Fruit fly (Drosophila melanogaster) whole organism, embryonic: ENCODE data around the gene CG31404.

Source experiments
- B-H1 ChIP-seq: fragments of 200-800 bp; sonication (Bioruptor generic); IDR thresholded peaks from 3 replicates; pipeline ENCODE4 v1.3.6; 2022; ENCODE audit warnings: missing biosample characterization, missing genetic modification characterization
- CG10431 ChIP-seq: fragments of 200-800 bp; sonication (Bioruptor generic); optimal IDR thresholded peaks from 3 replicates; lab custom pipeline; 2018; ENCODE audit warnings: missing biosample characterization, mild to moderate bottlenecking, missing genetic modification characterization
- CG11093 ChIP-seq: fragments of 200-800 bp; sonication (Bioruptor generic); IDR thresholded peaks from 3 replicates; pipeline ENCODE4 v1.3.6; 2022; ENCODE audit warnings: missing biosample characterization, missing genetic modification characterization
- CG12219 ChIP-seq: fragments of 200-800 bp; sonication (Bioruptor generic); optimal IDR thresholded peaks from 3 replicates; lab custom pipeline; 2018; ENCODE audit warnings: missing biosample characterization, mild to moderate bottlenecking, missing genetic modification characterization
- CG12299 ChIP-seq: fragments of 200-800 bp; sonication (Bioruptor generic); optimal IDR thresholded peaks from 2 replicates; lab custom pipeline; 2018; ENCODE audit warnings: missing biosample characterization, mild to moderate bottlenecking, missing genetic modification characterization
- CG13123 ChIP-seq: fragments of 200-800 bp; sonication (Bioruptor generic); optimal IDR thresholded peaks from 2 replicates; lab custom pipeline; 2016; ENCODE audit warnings: missing biosample characterization, missing genetic modification characterization
- CG13424 ChIP-seq: fragments of 200-800 bp; sonication (Bioruptor generic); optimal IDR thresholded peaks from 2 replicates; lab custom pipeline; 2019; ENCODE audit warnings: missing biosample characterization, mild to moderate bottlenecking, missing genetic modification characterization, moderate library complexity
- CG14441 ChIP-seq: fragments of 200-800 bp; sonication (Bioruptor generic); IDR thresholded peaks from 2 replicates; pipeline ENCODE4 v1.3.6; 2022; ENCODE audit warnings: missing biosample characterization, missing genetic modification characterization
- CG17385 ChIP-seq: fragments of 200-800 bp; sonication (Bioruptor generic); optimal IDR thresholded peaks from 3 replicates; lab custom pipeline; 2018; ENCODE audit warnings: missing biosample characterization, mild to moderate bottlenecking, missing genetic modification characterization
- CG2120 ChIP-seq: fragments of 200-800 bp; sonication (Bioruptor generic); optimal IDR thresholded peaks from 3 replicates; lab custom pipeline; 2016; ENCODE audit warnings: missing biosample characterization, missing genetic modification characterization
- CG2199 ChIP-seq: fragments of 200-800 bp; sonication (Bioruptor generic); IDR thresholded peaks from 3 replicates; pipeline ENCODE4 v1.3.6; 2022; ENCODE audit warnings: missing biosample characterization, missing genetic modification characterization
- CG3995 ChIP-seq: fragments of 200-800 bp; sonication (Bioruptor generic); optimal IDR thresholded peaks from 3 replicates; lab custom pipeline; 2016; ENCODE audit warnings: missing biosample characterization, missing genetic modification characterization
- CG4360 ChIP-seq: fragments of 200-800 bp; sonication (Bioruptor generic); IDR thresholded peaks from 2 replicates; pipeline ENCODE4 v1.3.6; 2022; ENCODE audit warnings: missing biosample characterization, missing genetic modification characterization
- CG4404 ChIP-seq: fragments of 200-800 bp; sonication (Bioruptor generic); IDR thresholded peaks from 2 replicates; pipeline ENCODE4 v1.3.6; 2022; ENCODE audit warnings: missing biosample characterization, missing genetic modification characterization
- CG6654 ChIP-seq: fragments of 200-800 bp; sonication (Bioruptor generic); optimal IDR thresholded peaks from 2 replicates; lab custom pipeline; 2017; ENCODE audit warnings: missing biosample characterization, mild to moderate bottlenecking, missing genetic modification characterization
- CG6813 ChIP-seq: fragments of 200-800 bp; sonication (Bioruptor generic); optimal IDR thresholded peaks from 2 replicates; lab custom pipeline; 2017; ENCODE audit warnings: missing biosample characterization, missing genetic modification characterization, mild to moderate bottlenecking, moderate library complexity, missing genetic modification reagents
- CG7357 ChIP-seq: fragments of 200-800 bp; sonication (Bioruptor generic); IDR thresholded peaks from 3 replicates; pipeline ENCODE4 v1.3.6; 2022; ENCODE audit warnings: missing biosample characterization, missing genetic modification characterization
- CG7372 ChIP-seq: fragments of 200-800 bp; sonication (Bioruptor generic); IDR thresholded peaks from 2 replicates; pipeline ENCODE4 v1.3.6; 2022; ENCODE audit warnings: missing biosample characterization, missing genetic modification characterization
- CG7556 ChIP-seq: fragments of 200-800 bp; sonication (Bioruptor generic); optimal IDR thresholded peaks from 2 replicates; lab custom pipeline; 2017; ENCODE audit warnings: missing biosample characterization, mild to moderate bottlenecking, missing genetic modification characterization
- CG8089 ChIP-seq: fragments of 200-800 bp; sonication (Bioruptor generic); optimal IDR thresholded peaks from 3 replicates; lab custom pipeline; 2016; ENCODE audit warnings: missing biosample characterization, missing genetic modification characterization
- CG9215 ChIP-seq: fragments of 200-800 bp; sonication (Bioruptor generic); IDR thresholded peaks from 2 replicates; pipeline ENCODE4 v1.3.6; 2022; ENCODE audit warnings: missing biosample characterization, missing genetic modification characterization
- CG9437 ChIP-seq: fragments of 200-800 bp; sonication (Bioruptor generic); optimal IDR thresholded peaks from 2 replicates; lab custom pipeline; 2018; ENCODE audit warnings: missing biosample characterization, mild to moderate bottlenecking, missing genetic modification characterization
- CG9817 ChIP-seq: fragments of 200-800 bp; sonication (Bioruptor generic); optimal IDR thresholded peaks from 2 replicates; lab custom pipeline; 2018; ENCODE audit warnings: missing biosample characterization, mild to moderate bottlenecking, missing genetic modification characterization, moderate library complexity
- CrebB ChIP-seq: fragments of 200-800 bp; sonication (Bioruptor generic); optimal IDR thresholded peaks from 3 replicates; lab custom pipeline; 2018; ENCODE audit warnings: missing biosample characterization, mild to moderate bottlenecking, missing genetic modification characterization
- Dll ChIP-seq: fragments of 200-800 bp; sonication (Bioruptor generic); IDR thresholded peaks from 4 replicates; pipeline ENCODE4 v1.3.6; 2022; ENCODE audit warnings: missing biosample characterization, missing genetic modification characterization; ENCODE audit not compliant: partially characterized antibody
- Fer2 ChIP-seq: fragments of 200-800 bp; sonication (Bioruptor generic); optimal IDR thresholded peaks from 2 replicates; lab custom pipeline; 2018; ENCODE audit warnings: missing biosample characterization, mild to moderate bottlenecking, missing genetic modification characterization, moderate library complexity
- Jarid2 ChIP-seq: fragments of 200-800 bp; sonication (Bioruptor generic); optimal IDR thresholded peaks from 3 replicates; lab custom pipeline; 2017; ENCODE audit warnings: mild to moderate bottlenecking, missing biosample characterization, missing genetic modification reagents, missing genetic modification characterization
- Max ChIP-seq: fragments of 200-800 bp; sonication (Bioruptor generic); optimal IDR thresholded peaks from 2 replicates; lab custom pipeline; 2016; ENCODE audit warnings: missing biosample characterization, mild to moderate bottlenecking, missing genetic modification characterization
- TFAM ChIP-seq: fragments of 200-800 bp; sonication (Bioruptor generic); optimal IDR thresholded peaks from 2 replicates; lab custom pipeline; 2017; ENCODE audit warnings: missing biosample characterization, missing genetic modification characterization, inconsistent platforms
- Vsx1 ChIP-seq: fragments of 200-800 bp; sonication (Bioruptor generic); optimal IDR thresholded peaks from 2 replicates; lab custom pipeline; 2017; ENCODE audit warnings: missing biosample characterization, mild to moderate bottlenecking, missing genetic modification characterization, missing genetic modification reagents
- amos ChIP-seq: fragments of 200-800 bp; sonication (Bioruptor generic); IDR thresholded peaks from 2 replicates; pipeline ENCODE4 v1.3.6; 2022; ENCODE audit warnings: missing biosample characterization, missing genetic modification characterization; ENCODE audit not compliant: partially characterized antibody
- ash1 ChIP-seq: fragments of 200-800 bp; sonication (Bioruptor generic); optimal IDR thresholded peaks from 2 replicates; lab custom pipeline; 2018; ENCODE audit warnings: missing biosample characterization, mild to moderate bottlenecking, missing genetic modification characterization
- br ChIP-seq: fragments of >200 bp; optimal IDR thresholded peaks from 2 replicates; lab custom pipeline; 2017
- cad ChIP-seq: fragments of >200 bp; optimal IDR thresholded peaks from 2 replicates; lab custom pipeline; 2017; ENCODE audit warnings: missing biosample characterization, missing genetic modification characterization
- caup ChIP-seq: fragments of 200-800 bp; sonication (Bioruptor generic); optimal IDR thresholded peaks from 3 replicates; lab custom pipeline; 2017; ENCODE audit warnings: missing biosample characterization, mild to moderate bottlenecking, missing genetic modification characterization, moderate library complexity; ENCODE audit not compliant: severe bottlenecking
- dm ChIP-seq: fragments of 200-800 bp; sonication (Bioruptor generic); optimal IDR thresholded peaks from 3 replicates; lab custom pipeline; 2016; ENCODE audit warnings: missing biosample characterization, missing genetic modification characterization
- emc ChIP-seq: fragments of 200-800 bp; sonication (Bioruptor generic); optimal IDR thresholded peaks from 2 replicates; lab custom pipeline; 2016; ENCODE audit warnings: missing biosample characterization, missing genetic modification characterization
- gce ChIP-seq: fragments of 200-800 bp; sonication (Bioruptor generic); IDR thresholded peaks from 3 replicates; pipeline ENCODE4 v1.3.6; 2022; ENCODE audit warnings: missing biosample characterization, missing genetic modification characterization
- ind ChIP-seq: fragments of 200-800 bp; sonication (Bioruptor generic); optimal IDR thresholded peaks from 3 replicates; lab custom pipeline; 2016; ENCODE audit warnings: missing biosample characterization, missing genetic modification characterization
- kni ChIP-seq: fragments of 200-800 bp; sonication (Bioruptor generic); optimal IDR thresholded peaks from 3 replicates; lab custom pipeline; 2017; ENCODE audit warnings: mild to moderate bottlenecking, missing biosample characterization, missing genetic modification reagents, missing genetic modification characterization
- lab ChIP-seq: fragments of 200-800 bp; sonication (Bioruptor generic); optimal IDR thresholded peaks from 3 replicates; lab custom pipeline; 2017; ENCODE audit warnings: missing biosample characterization, missing genetic modification characterization, mild to moderate bottlenecking, moderate library complexity, missing genetic modification reagents
- mld ChIP-seq: fragments of 200-800 bp; sonication (Bioruptor generic); IDR thresholded peaks from 3 replicates; pipeline ENCODE4 v1.3.6; 2022; ENCODE audit warnings: missing biosample characterization, missing genetic modification characterization; ENCODE audit not compliant: partially characterized antibody
- phol ChIP-seq: fragments of 200-800 bp; sonication (Bioruptor generic); optimal IDR thresholded peaks from 3 replicates; lab custom pipeline; 2018; ENCODE audit warnings: missing biosample characterization, mild to moderate bottlenecking, missing genetic modification characterization, moderate library complexity
- seq ChIP-seq: fragments of 200-800 bp; sonication (Bioruptor generic); IDR thresholded peaks from 2 replicates; pipeline ENCODE4 v1.3.6; 2022; ENCODE audit warnings: missing biosample characterization, missing genetic modification characterization
- sisA ChIP-seq: fragments of 200-800 bp; sonication (Bioruptor generic); IDR thresholded peaks from 2 replicates; pipeline ENCODE4 v1.3.6; 2022; ENCODE audit warnings: missing biosample characterization, missing genetic modification characterization
- slp2 ChIP-seq: fragments of 200-800 bp; sonication (Bioruptor generic); optimal IDR thresholded peaks from 2 replicates; lab custom pipeline; 2016; ENCODE audit warnings: missing biosample characterization, missing genetic modification characterization
- sr ChIP-seq: fragments of 200-800 bp; sonication (Bioruptor generic); IDR thresholded peaks from 3 replicates; pipeline ENCODE4 v1.3.6; 2022; ENCODE audit warnings: missing biosample characterization, missing genetic modification characterization
- stwl ChIP-seq: fragments of 200-800 bp; sonication (Bioruptor generic); optimal IDR thresholded peaks from 3 replicates; lab custom pipeline; 2018; ENCODE audit warnings: missing biosample characterization, mild to moderate bottlenecking, missing genetic modification characterization, moderate library complexity
- tll ChIP-seq, 2 experiments: fragments of 200-800 bp in 1 of 2; fragments of >200 bp in 1 of 2; sonication (Bioruptor generic) in 1 of 2; optimal IDR thresholded peaks; 2 replicates each; lab custom pipeline; 2017 to 2019; ENCODE audit warnings: missing biosample characterization in 2 of 2, missing genetic modification characterization in 2 of 2, mild to moderate bottlenecking in 1 of 2, moderate library complexity in 1 of 2
- zf30C ChIP-seq: fragments of 200-800 bp; sonication (Bioruptor generic); optimal IDR thresholded peaks from 3 replicates; lab custom pipeline; 2018; ENCODE audit warnings: missing biosample characterization, mild to moderate bottlenecking, missing genetic modification characterization

The CG31404 gene

dm6 chr3R:19340312-19341079, 35.3 kb downstream of the CG31404 start (continued):
- TF ChIP-seq Dll (GFP tag; lab: Robert Waterston, UW) (no peak), CG13123 (GFP tag; lab: Kevin White, UChicago) (no peak), Max (GFP tag; lab: Kevin White, UChicago) (no peak), lab (GFP tag; lab: Kevin White, UChicago) (no peak), CG6654 (GFP tag; lab: Kevin White, UChicago) (no peak), gce (GFP tag; lab: Robert Waterston, UW) (no peak), br (lab: Kevin White, UChicago) (no peak), amos (GFP tag; lab: Robert Waterston, UW) (no peak), mld (GFP tag; lab: Robert Waterston, UW) (no peak), CG10431 (GFP tag; lab: Kevin White, UChicago) (no peak), dm (GFP tag; lab: Kevin White, UChicago) (no peak), sr (GFP tag; lab: Robert Waterston, UW) (no peak), emc (GFP tag; lab: Kevin White, UChicago) (no peak), CG7357 (no peak), CG17385 (GFP tag; lab: Kevin White, UChicago) (no peak), CG2120 (no peak), Vsx1 (GFP tag; lab: Kevin White, UChicago) (no peak), cad (GFP tag; lab: Kevin White, UChicago) (peak; percentile 32), zf30C (GFP tag; lab: Kevin White, UChicago) (peak; percentile 74), CG12219 (GFP tag; lab: Kevin White, UChicago) (no peak), TFAM (no peak), CG13424 (tag; lab: Kevin White, UChicago) (no peak), CG12299 (tag; lab: Kevin White, UChicago) (no peak), CG3995 (GFP tag; lab: Kevin White, UChicago) (no peak), Fer2 (tag; lab: Kevin White, UChicago) (no peak), caup (GFP tag; lab: Kevin White, UChicago) (no peak), CG7556 (no peak), ash1 (GFP tag; lab: Kevin White, UChicago) (no peak), slp2 (GFP tag; lab: Kevin White, UChicago) (no peak), CG11093 (GFP tag; lab: Robert Waterston, UW) (no peak), CG4360 (no peak), phol (tag; lab: Kevin White, UChicago) (peak; percentile 1), ind (no peak), tll (GFP tag; optimal IDR thresholded peaks at IDR 0.05; lab: Kevin White, UChicago) (peak in 1 of 2 experiments; percentile 69), sisA (no peak), CG9817 (no peak), stwl (tag; lab: Kevin White, UChicago) (no peak), CG9215 (no peak), CG6813 (GFP tag; lab: Kevin White, UChicago) (no peak), kni (GFP tag; lab: Kevin White, UChicago) (no peak), seq (no peak), CrebB (tag; lab: Kevin White, UChicago) (no peak), B-H1 (GFP tag; lab: Robert Waterston, UW) (no peak), CG7372 (GFP tag; lab: Robert Waterston, UW) (no peak), CG9437 (GFP tag; lab: Kevin White, UChicago) (no peak), CG8089 (GFP tag; lab: Kevin White, UChicago) (no peak), CG2199 (GFP tag; lab: Robert Waterston, UW) (no peak), CG4404 (peak; percentile 45), CG14441 (GFP tag; lab: Robert Waterston, UW) (no peak), Jarid2 (GFP tag; lab: Kevin White, UChicago) (no peak)
